Fruit fly (Drosophila melanogaster) whole organism: ENCODE measurements around the gene CG8360.

ENCODE experiments used
- CG8478 ChIP-seq: fragments of >200 bp; optimal IDR thresholded peaks from 2 replicates; lab custom pipeline; 2018; ENCODE audit warnings: inconsistent platforms
- Dll ChIP-seq: fragments of >200 bp; optimal IDR thresholded peaks from 2 replicates; lab custom pipeline; 2017
- pan ChIP-seq: fragments of >200 bp; optimal IDR thresholded peaks from 2 replicates; lab custom pipeline; 2017

DNA sequence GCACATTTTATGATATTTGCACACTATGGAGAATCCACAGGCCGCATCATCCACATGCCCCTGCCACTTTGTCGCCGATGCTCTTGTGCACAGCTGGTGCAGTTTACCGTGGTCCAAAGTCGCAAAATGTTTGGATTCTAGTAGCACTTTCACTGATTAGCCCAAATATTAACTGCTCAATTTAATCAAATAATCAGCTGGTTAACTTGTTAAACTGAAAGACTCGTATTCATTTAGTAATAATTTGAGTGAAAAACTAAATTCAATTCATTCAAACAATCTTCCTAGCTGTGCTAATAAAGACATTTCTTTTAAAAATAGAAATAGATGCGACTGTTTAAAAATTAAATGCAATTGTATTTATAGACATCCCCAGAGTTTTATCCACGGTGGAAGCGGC is 44.7 kb upstream of the CG8360 start:
- TF ChIP-seq CG8478 (no peak), pan (lab: Kevin White, UChicago) (no peak), Dll (no peak)
